Worm (Caenorhabditis elegans): ENCODE data around the gene ell-1.

ce11 chrIV:4413114-4413513 is 18.9 kb downstream of the ell-1 start:
- TF ChIP-seq cog-1 (tag; optimal IDR thresholded peaks at IDR 0.05) (no peak), flt-1 (GFP tag; IDR thresholded peaks at IDR 0.05) (no peak), ztf-23 (GFP tag; IDR thresholded peaks at IDR 0.05) (no peak), med-1 (GFP tag; optimal IDR thresholded peaks at IDR 0.05; ENCODE audit: insufficient read depth) (no peak), klf-2 (GFP tag; conservative IDR thresholded peaks at IDR 0.05) (no peak), tab-1 (GFP tag; IDR thresholded peaks at IDR 0.05) (no peak)
